Fruit fly (Drosophila melanogaster): Measurements from ENCODE around the gene Drak.

The Drak gene

dm6 chrX:11576540-11576939 lies 83.6 kb downstream of the Drak start, which contains the start of gene CG11695 (continued):
- no peak for TF ChIP-seq gsb (GFP tag; IDR thresholded peaks at IDR 0.05)
- no peak for TF ChIP-seq ftz-f1 (GFP tag; optimal IDR thresholded peaks at IDR 0.05)
- peak; percentile 55 for TF ChIP-seq CG10654 (GFP tag; optimal IDR thresholded peaks at IDR 0.05)
- TF ChIP-seq CG17328 (GFP tag; IDR thresholded peaks at IDR 0.05), result 0 out of 2 replicates have a peak, but pooled peaks have one; percentile 42
- TF ChIP-seq CG10147 (GFP tag; optimal IDR thresholded peaks at IDR 0.05), result peak; percentile 71
- no peak for TF ChIP-seq Trl (optimal IDR thresholded peaks at IDR 0.05)
- peak; percentile 36 for TF ChIP-seq Trl (GFP tag; optimal IDR thresholded peaks at IDR 0.05)
- peak; percentile 48 for TF ChIP-seq CG4820 (GFP tag; optimal IDR thresholded peaks at IDR 0.05)
- no peak for TF ChIP-seq Atf3 (GFP tag; optimal IDR thresholded peaks at IDR 0.05)
- TF ChIP-seq hbn (GFP tag; IDR thresholded peaks at IDR 0.05; ENCODE audit: partially characterized antibody), result no peak
- peak; percentile 62 for TF ChIP-seq Meics (GFP tag; optimal IDR thresholded peaks at IDR 0.05)
- TF ChIP-seq row (GFP tag; IDR thresholded peaks at IDR 0.05), result peak; percentile 93
- no peak for TF ChIP-seq ara (GFP tag; IDR thresholded peaks at IDR 0.05)
- TF ChIP-seq ken (GFP tag; IDR thresholded peaks at IDR 0.05), result 0 out of 3 replicates have a peak, but pooled peaks have one; percentile 18
- no peak for TF ChIP-seq disco-r (GFP tag; optimal IDR thresholded peaks at IDR 0.05)
- no peak for TF ChIP-seq z (GFP tag; IDR thresholded peaks at IDR 0.05)
- no peak for TF ChIP-seq CG6175 (GFP tag; IDR thresholded peaks at IDR 0.05)
- peak; percentile 38; the same call in 1 of the 3 replicates for TF ChIP-seq H15 (GFP tag; IDR thresholded peaks at IDR 0.05)
- TF ChIP-seq CG10274 (GFP tag; optimal IDR thresholded peaks at IDR 0.05), result no peak
- TF ChIP-seq CG6854 (GFP tag; optimal IDR thresholded peaks at IDR 0.05), result no peak
- no peak for TF ChIP-seq CG4360 (GFP tag; IDR thresholded peaks at IDR 0.05)
- TF ChIP-seq CG7786 (GFP tag; optimal IDR thresholded peaks at IDR 0.05), result no peak
- TF ChIP-seq Xbp1 (GFP tag; optimal IDR thresholded peaks at IDR 0.05), result peak; percentile 73
- peak; percentile 61 for TF ChIP-seq mam (GFP tag; optimal IDR thresholded peaks at IDR 0.05)
- peak; percentile 34 for TF ChIP-seq gcm (GFP tag; optimal IDR thresholded peaks at IDR 0.05)
- no peak for TF ChIP-seq CG6765 (GFP tag; optimal IDR thresholded peaks at IDR 0.05)
- peak; percentile 46 for TF ChIP-seq lbe (GFP tag; optimal IDR thresholded peaks at IDR 0.05)
- TF ChIP-seq sim (GFP tag; IDR thresholded peaks at IDR 0.05), result no peak
- TF ChIP-seq Mes4 (GFP tag; optimal IDR thresholded peaks at IDR 0.05), result no peak
- TF ChIP-seq CG15696 (tag; optimal IDR thresholded peaks at IDR 0.05), result peak; percentile 73
- TF ChIP-seq Hr39 (optimal IDR thresholded peaks at IDR 0.05), result no peak
- TF ChIP-seq da (GFP tag; optimal IDR thresholded peaks at IDR 0.05), result no peak
- TF ChIP-seq CG17568 (GFP tag; optimal IDR thresholded peaks at IDR 0.05), result no peak
- TF ChIP-seq gce (GFP tag; IDR thresholded peaks at IDR 0.05), result no peak
- TF ChIP-seq wor (GFP tag; IDR thresholded peaks at IDR 0.05), result peak; percentile 37; the same call in 1 of the 2 replicates
- TF ChIP-seq CG7556 (GFP tag; optimal IDR thresholded peaks at IDR 0.05), result peak; percentile 45
- TF ChIP-seq CG4404 (GFP tag; IDR thresholded peaks at IDR 0.05), result peak; percentile 36; the same call in 1 of the 2 replicates
- TF ChIP-seq pho (GFP tag; optimal IDR thresholded peaks at IDR 0.05), result peak; percentile 35
- no peak for TF ChIP-seq CG6254 (GFP tag; optimal IDR thresholded peaks at IDR 0.05)
- TF ChIP-seq bbx (GFP tag; IDR thresholded peaks at IDR 0.05; ENCODE audit: partially characterized antibody), result no peak
- TF ChIP-seq NfI (GFP tag; optimal IDR thresholded peaks at IDR 0.05), result peak; percentile 73
- peak; percentile 28 for TF ChIP-seq CG16863 (GFP tag; optimal IDR thresholded peaks at IDR 0.05)
- TF ChIP-seq Lhr (GFP tag; optimal IDR thresholded peaks at IDR 0.05), result peak; percentile 24
- no peak for TF ChIP-seq dimm (GFP tag; IDR thresholded peaks at IDR 0.05)
- TF ChIP-seq br (optimal IDR thresholded peaks at IDR 0.05), result no peak
- TF ChIP-seq CG8765 (GFP tag; IDR thresholded peaks at IDR 0.05), result peak; percentile 48; the same call in 1 of the 2 replicates
- no peak for TF ChIP-seq corto (GFP tag; optimal IDR thresholded peaks at IDR 0.05)
- TF ChIP-seq CrebB (tag; optimal IDR thresholded peaks at IDR 0.05), result no peak
- peak; percentile 43 for TF ChIP-seq Adf1 (GFP tag; IDR thresholded peaks at IDR 0.05)
- no peak for TF ChIP-seq Sox100B (GFP tag; optimal IDR thresholded peaks at IDR 0.05)
- peak; percentile 92 for TF ChIP-seq sens (GFP tag)
- no peak for TF ChIP-seq CG2129 (GFP tag; IDR thresholded peaks at IDR 0.05; ENCODE audit: partially characterized antibody)
- TF ChIP-seq CG2712 (tag; optimal IDR thresholded peaks at IDR 0.05), result peak; percentile 69

Measured in whole organism, embryonic.